Worm (Caenorhabditis elegans): ENCODE data around the gene nhr-175.

ce11 chrV:13866353-13866752, at the start of gene nhr-175:
- TF ChIP-seq nhr-19 (GFP tag; conservative IDR thresholded peaks at IDR 0.05) (no peak), aly-2 (tag; optimal IDR thresholded peaks at IDR 0.05) (no peak)

Measured in whole organism, L1 larva.